Fruit fly (Drosophila melanogaster) whole organism, embryonic: Measurements from ENCODE around the gene CG7611.
A peak's percentile ranks its signal among the peaks of the same experiment; 100 is the strongest.

ENCODE experiments used
- Atf-2 ChIP-seq: fragments of 200-800 bp; sonication (Bioruptor generic); optimal IDR thresholded peaks from 2 replicates; lab custom pipeline; 2016; ENCODE audit warnings: missing biosample characterization, missing genetic modification characterization
- C15 ChIP-seq: fragments of 200-800 bp; sonication (Bioruptor generic); IDR thresholded peaks from 3 replicates; pipeline ENCODE4 v1.3.6; 2022; ENCODE audit warnings: missing biosample characterization, missing genetic modification characterization
- CG10147 ChIP-seq: fragments of 200-800 bp; sonication (Bioruptor generic); optimal IDR thresholded peaks from 2 replicates; lab custom pipeline; 2019; ENCODE audit warnings: missing biosample characterization, mild to moderate bottlenecking, missing genetic modification characterization, moderate library complexity
- CG10366 ChIP-seq: fragments of 200-800 bp; sonication (Bioruptor generic); IDR thresholded peaks from 2 replicates; pipeline ENCODE4 v1.3.6; 2022; ENCODE audit warnings: missing biosample characterization, missing genetic modification characterization
- CG10565 ChIP-seq: fragments of 200-800 bp; sonication (Bioruptor generic); optimal IDR thresholded peaks from 3 replicates; lab custom pipeline; 2016; ENCODE audit warnings: missing biosample characterization, mild to moderate bottlenecking, missing genetic modification characterization
- CG11085 ChIP-seq: fragments of 200-800 bp; sonication (Bioruptor generic); IDR thresholded peaks from 2 replicates; pipeline ENCODE4 v1.3.6; 2022; ENCODE audit warnings: missing biosample characterization, missing genetic modification characterization
- CG11456 ChIP-seq: fragments of 200-800 bp; sonication (Bioruptor generic); IDR thresholded peaks from 3 replicates; pipeline ENCODE4 v1.3.6; 2022; ENCODE audit warnings: missing biosample characterization, missing genetic modification characterization
- CG11695 ChIP-seq: fragments of 200-800 bp; sonication (Bioruptor generic); IDR thresholded peaks from 3 replicates; pipeline ENCODE4 v1.3.6; 2022; ENCODE audit warnings: missing biosample characterization, missing genetic modification characterization
- CG11696 ChIP-seq: fragments of 200-800 bp; sonication (Bioruptor generic); IDR thresholded peaks from 2 replicates; pipeline ENCODE4 v1.3.6; 2022; ENCODE audit warnings: missing biosample characterization, missing genetic modification characterization
- CG12071 ChIP-seq: fragments of 200-800 bp; sonication (Bioruptor generic); optimal IDR thresholded peaks from 3 replicates; lab custom pipeline; 2018; ENCODE audit warnings: missing biosample characterization, mild to moderate bottlenecking, missing genetic modification characterization
- CG12155 ChIP-seq: fragments of 200-800 bp; sonication (Bioruptor generic); optimal IDR thresholded peaks from 3 replicates; lab custom pipeline; 2016; ENCODE audit warnings: missing biosample characterization, missing genetic modification characterization
- CG13775 ChIP-seq: fragments of 200-800 bp; sonication (Bioruptor generic); optimal IDR thresholded peaks from 3 replicates; lab custom pipeline; 2017; ENCODE audit warnings: missing biosample characterization, mild to moderate bottlenecking, missing genetic modification characterization
- CG17186 ChIP-seq: fragments of 200-800 bp; sonication (Bioruptor generic); optimal IDR thresholded peaks from 3 replicates; lab custom pipeline; 2017; ENCODE audit warnings: missing biosample characterization, missing genetic modification reagents, missing genetic modification characterization
- CG18599 ChIP-seq: fragments of 200-800 bp; sonication (Bioruptor generic); optimal IDR thresholded peaks from 3 replicates; lab custom pipeline; 2017; ENCODE audit warnings: missing biosample characterization, missing genetic modification characterization, mild to moderate bottlenecking, moderate library complexity, missing genetic modification reagents
- CG2116 ChIP-seq: fragments of 200-800 bp; sonication (Bioruptor generic); optimal IDR thresholded peaks from 3 replicates; lab custom pipeline; 2018; ENCODE audit warnings: missing biosample characterization, mild to moderate bottlenecking, missing genetic modification characterization
- CG30020 ChIP-seq: fragments of 200-800 bp; optimal IDR thresholded peaks from 2 replicates; lab custom pipeline; 2019; ENCODE audit warnings: missing biosample characterization, mild to moderate bottlenecking, missing genetic modification characterization, moderate library complexity
- CG32532 ChIP-seq: fragments of 200-800 bp; sonication (Bioruptor generic); IDR thresholded peaks from 2 replicates; pipeline ENCODE4 v1.3.6; 2022; ENCODE audit warnings: missing biosample characterization, missing genetic modification characterization
- CG3281 ChIP-seq: fragments of 200-800 bp; sonication (Bioruptor generic); optimal IDR thresholded peaks from 3 replicates; lab custom pipeline; 2017; ENCODE audit warnings: missing biosample characterization, mild to moderate bottlenecking, missing genetic modification characterization
- CG34376 ChIP-seq: fragments of 200-800 bp; sonication (Bioruptor generic); optimal IDR thresholded peaks from 2 replicates; lab custom pipeline; 2018; ENCODE audit warnings: missing biosample characterization, mild to moderate bottlenecking, missing genetic modification characterization
- CG3847 ChIP-seq: fragments of 200-800 bp; sonication (Bioruptor generic); IDR thresholded peaks from 2 replicates; pipeline ENCODE4 v1.3.6; 2022; ENCODE audit warnings: missing biosample characterization, missing genetic modification characterization
- CG42726 ChIP-seq: fragments of 200-800 bp; sonication (Bioruptor generic); IDR thresholded peaks from 2 replicates; pipeline ENCODE4 v1.3.6; 2022; ENCODE audit warnings: missing biosample characterization, missing genetic modification characterization; ENCODE audit not compliant: partially characterized antibody
- CG4360 ChIP-seq: fragments of 200-800 bp; sonication (Bioruptor generic); IDR thresholded peaks from 2 replicates; pipeline ENCODE4 v1.3.6; 2022; ENCODE audit warnings: missing biosample characterization, missing genetic modification characterization
- CG6683 ChIP-seq: fragments of 200-800 bp; sonication (Bioruptor generic); optimal IDR thresholded peaks from 2 replicates; lab custom pipeline; 2017; ENCODE audit warnings: missing biosample characterization, mild to moderate bottlenecking, missing genetic modification characterization, missing genetic modification reagents
- CG6689 ChIP-seq: fragments of 200-800 bp; sonication (Bioruptor generic); IDR thresholded peaks from 2 replicates; pipeline ENCODE4 v1.3.6; 2022; ENCODE audit warnings: missing biosample characterization, missing genetic modification characterization
- CG7928 ChIP-seq: fragments of 200-800 bp; sonication (Bioruptor generic); optimal IDR thresholded peaks from 2 replicates; lab custom pipeline; 2017; ENCODE audit warnings: missing biosample characterization, mild to moderate bottlenecking, missing genetic modification characterization
- CrebB ChIP-seq: fragments of 200-800 bp; sonication (Bioruptor generic); optimal IDR thresholded peaks from 3 replicates; lab custom pipeline; 2018; ENCODE audit warnings: missing biosample characterization, mild to moderate bottlenecking, missing genetic modification characterization
- Dp ChIP-seq: fragments of 200-800 bp; sonication (Bioruptor generic); optimal IDR thresholded peaks from 2 replicates; lab custom pipeline; 2018; ENCODE audit warnings: missing biosample characterization, mild to moderate bottlenecking, missing genetic modification characterization, moderate library complexity
- Gug ChIP-seq: fragments of 200-800 bp; sonication (Bioruptor generic); IDR thresholded peaks from 4 replicates; pipeline ENCODE4 v1.3.6; 2022; ENCODE audit warnings: missing biosample characterization, missing genetic modification characterization
- HHEX ChIP-seq: fragments of 200-800 bp; sonication (Bioruptor generic); optimal IDR thresholded peaks from 3 replicates; lab custom pipeline; 2017; ENCODE audit warnings: missing biosample characterization, mild to moderate bottlenecking, missing genetic modification characterization, missing genetic modification reagents
- HLHmδ ChIP-seq: fragments of 200-800 bp; sonication (Bioruptor generic); optimal IDR thresholded peaks from 2 replicates; lab custom pipeline; 2018; ENCODE audit warnings: missing biosample characterization, mild to moderate bottlenecking, missing genetic modification characterization, moderate library complexity
- Hr3 ChIP-seq: fragments of 200-800 bp; sonication (Bioruptor generic); optimal IDR thresholded peaks from 3 replicates; lab custom pipeline; 2016; ENCODE audit warnings: missing biosample characterization, missing genetic modification characterization
- Hr39 ChIP-seq: fragments of >200 bp; optimal IDR thresholded peaks from 2 replicates; lab custom pipeline; 2017
- Hr51 ChIP-seq, 2 experiments: fragments of 200-800 bp; sonication (Bioruptor generic); optimal IDR thresholded peaks; 2 replicates in 1 of 2; 3 replicates in 1 of 2; lab custom pipeline; 2016 to 2018; ENCODE audit warnings: missing biosample characterization in 2 of 2, missing genetic modification characterization in 2 of 2, mild to moderate bottlenecking in 1 of 2, moderate library complexity in 1 of 2
- NC2β ChIP-seq: fragments of 200-800 bp; sonication (Bioruptor generic); optimal IDR thresholded peaks from 2 replicates; lab custom pipeline; 2016; ENCODE audit warnings: missing biosample characterization, missing genetic modification characterization
- Ravus ChIP-seq: fragments of 200-800 bp; sonication (Bioruptor generic); IDR thresholded peaks from 2 replicates; pipeline ENCODE4 v1.3.6; 2022; ENCODE audit warnings: missing biosample characterization, missing genetic modification characterization
- Ssrp ChIP-seq: fragments of 200-800 bp; sonication (Bioruptor generic); optimal IDR thresholded peaks from 2 replicates; lab custom pipeline; 2018; ENCODE audit warnings: missing biosample characterization, mild to moderate bottlenecking, missing genetic modification characterization, moderate library complexity
- btn ChIP-seq: fragments of 200-800 bp; sonication (Bioruptor generic); optimal IDR thresholded peaks from 2 replicates; lab custom pipeline; 2016; ENCODE audit warnings: missing biosample characterization, missing genetic modification characterization
- cg ChIP-seq: fragments of 200-800 bp; sonication (Bioruptor generic); optimal IDR thresholded peaks from 3 replicates; lab custom pipeline; 2019; ENCODE audit warnings: missing biosample characterization, mild to moderate bottlenecking, missing genetic modification characterization, moderate library complexity
- gfzf ChIP-seq: fragments of 200-800 bp; sonication (Bioruptor generic); optimal IDR thresholded peaks from 2 replicates; lab custom pipeline; 2016; ENCODE audit warnings: missing biosample characterization, mild to moderate bottlenecking, missing genetic modification characterization, moderate library complexity
- knrl ChIP-seq: fragments of 200-800 bp; sonication (Bioruptor generic); IDR thresholded peaks from 3 replicates; pipeline ENCODE4 v1.3.6; 2022; ENCODE audit warnings: missing biosample characterization, missing genetic modification characterization; ENCODE audit not compliant: partially characterized antibody
- lola ChIP-seq, 3 experiments: fragments of >200 bp in 2 of 3; fragments of 200-800 bp in 1 of 3; sonication (Bioruptor generic) in 1 of 3; optimal IDR thresholded peaks; 2 replicates each; lab custom pipeline; 2017 to 2019; ENCODE audit warnings: missing biosample characterization in 3 of 3, missing genetic modification characterization in 3 of 3, mild to moderate bottlenecking in 1 of 3, moderate library complexity in 1 of 3
- mam ChIP-seq: fragments of 200-800 bp; sonication (Bioruptor generic); optimal IDR thresholded peaks from 3 replicates; lab custom pipeline; 2016; ENCODE audit warnings: missing biosample characterization, missing genetic modification characterization
- mld ChIP-seq: fragments of 200-800 bp; sonication (Bioruptor generic); IDR thresholded peaks from 3 replicates; pipeline ENCODE4 v1.3.6; 2022; ENCODE audit warnings: missing biosample characterization, missing genetic modification characterization; ENCODE audit not compliant: partially characterized antibody
- nerfin-1 ChIP-seq: fragments of 200-800 bp; sonication (Bioruptor generic); optimal IDR thresholded peaks from 3 replicates; lab custom pipeline; 2019; ENCODE audit warnings: missing biosample characterization, mild to moderate bottlenecking, missing genetic modification characterization, moderate library complexity
- nom ChIP-seq: fragments of 200-800 bp; sonication (Bioruptor generic); optimal IDR thresholded peaks from 2 replicates; lab custom pipeline; 2017; ENCODE audit warnings: missing biosample characterization, missing genetic modification characterization, mild to moderate bottlenecking, moderate library complexity, missing genetic modification reagents
- peb ChIP-seq: fragments of 200-800 bp; sonication (Bioruptor generic); IDR thresholded peaks from 2 replicates; pipeline ENCODE4 v1.3.6; 2022; ENCODE audit warnings: missing biosample characterization, missing genetic modification characterization
- ro ChIP-seq: fragments of 200-800 bp; sonication (Bioruptor generic); IDR thresholded peaks from 2 replicates; pipeline ENCODE4 v1.3.6; 2022; ENCODE audit warnings: missing biosample characterization, missing genetic modification characterization
- row ChIP-seq: fragments of 200-800 bp; sonication (Bioruptor generic); IDR thresholded peaks from 3 replicates; pipeline ENCODE4 v1.3.6; 2022; ENCODE audit warnings: missing biosample characterization, missing genetic modification characterization
- run ChIP-seq: fragments of 200-800 bp; sonication (Bioruptor generic); optimal IDR thresholded peaks from 3 replicates; lab custom pipeline; 2018; ENCODE audit warnings: missing biosample characterization, mild to moderate bottlenecking, missing genetic modification characterization
- sna ChIP-seq: fragments of 200-800 bp; sonication (Bioruptor generic); IDR thresholded peaks from 2 replicates; pipeline ENCODE4 v1.3.6; 2022; ENCODE audit warnings: missing biosample characterization, missing genetic modification characterization; ENCODE audit not compliant: partially characterized antibody
- sug ChIP-seq: fragments of 200-800 bp; optimal IDR thresholded peaks from 2 replicates; lab custom pipeline; 2019; ENCODE audit warnings: missing biosample characterization, mild to moderate bottlenecking, missing genetic modification characterization, moderate library complexity

CG7611 gene

dm6 chr3L:21479636-21480035, 43.4 kb upstream of the CG7611 start (continued):
- TF ChIP-seq Hr3 (no peak), CG13775 (GFP tag; lab: Kevin White, UChicago) (peak; percentile 13), CG7928 (GFP tag; lab: Kevin White, UChicago) (no peak), CG34376 (no peak), C15 (no peak), nom (GFP tag; lab: Kevin White, UChicago) (peak; percentile 71), CG42726 (0 out of 2 replicates have a peak, but pooled peaks have one; percentile 6), Gug (GFP tag; lab: Robert Waterston, UW) (no peak), CrebB (no peak), CG17186 (GFP tag; lab: Kevin White, UChicago) (peak; percentile 51), HLHmδ (GFP tag; lab: Kevin White, UChicago) (peak; percentile 76), CG10147 (GFP tag; lab: Kevin White, UChicago) (no peak), CG32532 (GFP tag; lab: Robert Waterston, UW) (0 out of 2 replicates have a peak, but pooled peaks have one; percentile 14), CG11085 (GFP tag; lab: Robert Waterston, UW) (no peak), CG10565 (no peak), Ravus (GFP tag; lab: Robert Waterston, UW) (no peak), CG12155 (GFP tag; lab: Kevin White, UChicago) (no peak), run (tag; lab: Kevin White, UChicago) (no peak), peb (GFP tag; lab: Robert Waterston, UW) (peak; percentile 16; the same call in 1 of the 2 replicates), CG6689 (GFP tag; lab: Robert Waterston, UW) (no peak), btn (no peak), row (GFP tag; lab: Robert Waterston, UW) (no peak), nerfin-1 (peak; percentile 47), lola (GFP tag; optimal IDR thresholded peaks at IDR 0.05; lab: Kevin White, UChicago) (no peak), Dp (GFP tag; lab: Kevin White, UChicago) (no peak), gfzf (GFP tag; lab: Kevin White, UChicago) (no peak), CG11456 (0 out of 3 replicates have a peak, but pooled peaks have one; percentile 42), Hr39 (lab: Kevin White, UChicago) (no peak), mld (GFP tag; lab: Robert Waterston, UW) (no peak), sna (GFP tag; lab: Robert Waterston, UW) (no peak), CG3847 (GFP tag; lab: Robert Waterston, UW) (no peak), CG11696 (no peak), Hr51 (GFP tag; optimal IDR thresholded peaks at IDR 0.05; lab: Kevin White, UChicago) (no peak), mam (GFP tag; lab: Kevin White, UChicago) (no peak), Ssrp (tag; lab: Kevin White, UChicago) (no peak), sug (tag; lab: Kevin White, UChicago) (no peak), CG2116 (GFP tag; lab: Kevin White, UChicago) (peak; percentile 12), Atf-2 (GFP tag; lab: Kevin White, UChicago) (no peak), CG11695 (GFP tag; lab: Robert Waterston, UW) (no peak), knrl (GFP tag; lab: Robert Waterston, UW) (no peak), cg (GFP tag; lab: Kevin White, UChicago) (peak; percentile 99), CG30020 (no peak), CG4360 (no peak), CG3281 (GFP tag; lab: Kevin White, UChicago) (no peak), NC2β (peak; percentile 45), HHEX (peak; percentile 43), CG12071 (GFP tag; lab: Kevin White, UChicago) (peak; percentile 76), CG18599 (GFP tag; lab: Kevin White, UChicago) (no peak), CG6683 (GFP tag; lab: Kevin White, UChicago) (no peak), CG10366 (peak; percentile 24; the same call in 1 of the 2 replicates), ro (GFP tag; lab: Robert Waterston, UW) (no peak)
